Worm (Caenorhabditis elegans): ENCODE measurements around the gene srx-78.
A peak's percentile ranks its signal among the peaks of the same experiment; 100 is the strongest.

srx-78 gene

DNA sequence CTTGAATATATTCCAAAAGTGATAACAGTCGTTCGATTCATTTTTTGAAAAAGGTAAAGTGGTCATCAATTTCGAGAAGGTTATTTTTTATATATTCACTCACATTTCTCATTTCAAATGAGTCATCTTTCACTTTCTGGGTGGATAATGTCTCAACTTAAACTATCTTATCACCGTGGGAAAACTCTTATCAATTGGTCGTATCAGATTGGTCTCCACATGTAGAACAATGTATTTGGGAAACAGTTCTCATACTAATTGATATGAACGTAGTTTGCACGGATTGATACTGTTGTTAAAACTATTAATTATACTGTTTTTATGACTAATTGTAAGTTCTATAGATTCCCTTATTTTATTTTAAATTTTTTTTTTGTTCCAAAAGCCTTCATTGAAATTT, 39.0 kb downstream of the srx-78 start:
- TF ChIP-seq him-1 (tag; optimal IDR thresholded peaks at IDR 0.05), result no peak
- TF ChIP-seq dao-5 (tag; optimal IDR thresholded peaks at IDR 0.05), result no peak
- TF ChIP-seq W03F9.2 (tag; optimal IDR thresholded peaks at IDR 0.05), result no peak

ce11 chrV:15136772-15137171, 41.9 kb downstream of the srx-78 start, which contains the start of gene aipl-1:
Gene aipl-1, minus strand, starts transcription at chrV:15136801.
- peak; percentile 65 for TF ChIP-seq W03F9.2 (tag; optimal IDR thresholded peaks at IDR 0.05)
- no peak for TF ChIP-seq dao-5 (tag; optimal IDR thresholded peaks at IDR 0.05)

ce11 chrV:15139811-15140210, 45.0 kb downstream of the srx-78 start:
- TF ChIP-seq W03F9.2 (tag; optimal IDR thresholded peaks at IDR 0.05) (no peak), dao-5 (tag; optimal IDR thresholded peaks at IDR 0.05) (no peak), him-1 (tag; optimal IDR thresholded peaks at IDR 0.05) (no peak)

- TF ChIP-seq dao-5 (tag; optimal IDR thresholded peaks at IDR 0.05) (no peak), W03F9.2 (tag; optimal IDR thresholded peaks at IDR 0.05) (no peak), him-1 (tag; optimal IDR thresholded peaks at IDR 0.05) (no peak)
These were observed 45.4 kb downstream of the srx-78 start, which contains the start of gene K08F9.3 for ce11 chrV:15140247-15140646. Gene K08F9.3, plus strand, starts transcription at chrV:15140547.

- no peak for TF ChIP-seq W03F9.2 (tag; optimal IDR thresholded peaks at IDR 0.05)
- TF ChIP-seq him-1 (tag; optimal IDR thresholded peaks at IDR 0.05), result no peak
- TF ChIP-seq dao-5 (tag; optimal IDR thresholded peaks at IDR 0.05), result no peak
These were observed 48.4 kb downstream of the srx-78 start, which contains the start of gene K08F9.1 for ce11 chrV:15143285-15143684. Gene K08F9.1, minus strand, starts transcription at chrV:15143385.

DNA sequence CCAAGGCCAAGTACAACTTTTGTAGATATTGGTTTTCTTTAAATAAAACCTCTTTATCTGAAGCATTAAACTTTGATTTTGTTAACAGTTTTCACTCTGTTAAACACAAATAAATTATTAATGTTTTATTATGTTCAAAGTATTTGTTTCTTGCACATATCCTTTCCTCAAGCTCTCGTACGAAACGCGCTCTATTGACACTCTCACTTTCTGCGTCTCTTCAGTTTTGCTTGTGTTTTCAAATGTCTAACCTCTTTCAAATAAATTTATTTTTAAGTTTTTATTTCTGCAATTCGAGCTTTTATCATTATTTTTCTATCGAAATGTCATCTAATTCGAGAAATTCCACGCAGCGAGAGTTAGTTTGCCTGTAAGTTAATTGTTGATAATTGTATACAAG, 48.9 kb downstream of the srx-78 start, which contains the start of gene K08F9.4:
K08F9.4 (plus strand) TSS at position 222 of the 400 bp plus-strand sequence.
- TF ChIP-seq him-1 (tag; optimal IDR thresholded peaks at IDR 0.05) (no peak), W03F9.2 (tag; optimal IDR thresholded peaks at IDR 0.05) (peak; percentile 64), dao-5 (tag; optimal IDR thresholded peaks at IDR 0.05) (no peak)

Data from whole organism, L4/young adult.